Worm (Caenorhabditis elegans) whole organism, midembryonic: ENCODE measurements around the gene F26G1.2.

Source experiments
- T22C8.4 ChIP-seq: fragments of 200-800 bp; sonication (Bioruptor generic); IDR thresholded peaks from 2 replicates; pipeline ENCODE4 v1.3.6; 2022; ENCODE audit warnings: missing genetic modification characterization, missing compliant biosample characterization
- cog-1 ChIP-seq: sonication (generic microtip); optimal IDR thresholded peaks from 2 replicates; lab custom pipeline; 2016; ENCODE audit warnings: missing genetic modification characterization, missing compliant biosample characterization
- flt-1 ChIP-seq: fragments of 200-800 bp; sonication (Bioruptor generic); IDR thresholded peaks from 2 replicates; pipeline ENCODE4 v1.3.6; 2022; ENCODE audit warnings: missing genetic modification characterization, missing compliant biosample characterization
- klf-2 ChIP-seq: fragments of 200-800 bp; sonication (Bioruptor generic); conservative IDR thresholded peaks from 2 replicates; pipeline ENCODE4 v1.3.6; 2022; ENCODE audit warnings: missing genetic modification reagents, missing genetic modification characterization, missing compliant biosample characterization
- med-1 ChIP-seq: sonication (generic microtip); optimal IDR thresholded peaks from 2 replicates; lab custom pipeline; 2017; ENCODE audit warnings: missing genetic modification characterization, mild to moderate bottlenecking, missing compliant biosample characterization, antibody characterized with exemption, missing genetic modification reagents; ENCODE audit not compliant: insufficient read depth
- ref-1 ChIP-seq: fragments of 200-800 bp; sonication (Bioruptor generic); conservative IDR thresholded peaks from 2 replicates; pipeline ENCODE4 v1.3.6; 2022; ENCODE audit warnings: missing genetic modification reagents, missing genetic modification characterization, missing compliant biosample characterization
- tab-1 ChIP-seq: fragments of 200-800 bp; sonication (Bioruptor generic); IDR thresholded peaks from 2 replicates; pipeline ENCODE4 v1.3.6; 2022; ENCODE audit warnings: missing genetic modification characterization, missing compliant biosample characterization
- ztf-23 ChIP-seq: fragments of 200-800 bp; sonication (Bioruptor generic); IDR thresholded peaks from 2 replicates; pipeline ENCODE4 v1.3.6; 2022; ENCODE audit warnings: missing genetic modification reagents, missing genetic modification characterization, missing compliant biosample characterization
- ztf-29 ChIP-seq: fragments of 200-800 bp; sonication (Bioruptor generic); IDR thresholded peaks from 2 replicates; pipeline ENCODE4 v1.3.6; 2022; ENCODE audit warnings: missing genetic modification reagents, missing genetic modification characterization, missing compliant biosample characterization

Gene F26G1.2

DNA sequence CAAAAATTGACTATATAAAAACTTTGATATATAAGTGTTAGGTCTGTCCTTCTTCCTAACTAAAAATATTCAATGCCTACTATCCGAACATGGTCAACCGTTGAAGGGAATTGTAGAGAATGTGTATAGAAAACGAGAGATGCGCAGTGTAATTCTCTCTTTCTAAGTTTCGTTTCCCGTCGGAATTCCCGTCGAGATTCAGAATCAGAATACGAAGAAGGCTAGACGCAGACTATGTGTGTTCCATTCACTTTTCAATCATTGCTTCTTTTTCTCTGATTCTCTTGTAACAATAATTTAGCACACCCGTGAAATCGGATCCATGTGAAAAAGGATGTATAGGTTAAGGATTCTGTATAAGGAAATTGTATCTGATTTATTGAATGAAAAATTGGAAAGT lies 28.4 kb upstream of the F26G1.2 start:
- TF ChIP-seq T22C8.4 (no peak), ztf-23 (GFP tag; lab: Robert Waterston, UW) (no peak), cog-1 (no peak), med-1 (no peak), ref-1 (GFP tag; lab: Robert Waterston, UW) (no peak), tab-1 (GFP tag; lab: Robert Waterston, UW) (no peak), klf-2 (no peak), ztf-29 (GFP tag; lab: Robert Waterston, UW) (no peak), flt-1 (GFP tag; lab: Robert Waterston, UW) (no peak)

- TF ChIP-seq ztf-29 (GFP tag; lab: Robert Waterston, UW) (no peak), cog-1 (no peak), med-1 (no peak), flt-1 (GFP tag; lab: Robert Waterston, UW) (no peak)
Measured at ce11 chrII:4736585-4736984, 26.3 kb upstream of the F26G1.2 start.

ce11 chrII:4737348-4737747 lies 25.5 kb upstream of the F26G1.2 start, which contains the start of gene ctsa-1.1:
TSS of gene ctsa-1.1 (plus strand) at chrII:4737648.
- TF ChIP-seq flt-1 (GFP tag; lab: Robert Waterston, UW) (no peak), ref-1 (GFP tag; lab: Robert Waterston, UW) (no peak), tab-1 (GFP tag; lab: Robert Waterston, UW) (no peak), klf-2 (no peak), ztf-23 (GFP tag; lab: Robert Waterston, UW) (no peak)

DNA sequence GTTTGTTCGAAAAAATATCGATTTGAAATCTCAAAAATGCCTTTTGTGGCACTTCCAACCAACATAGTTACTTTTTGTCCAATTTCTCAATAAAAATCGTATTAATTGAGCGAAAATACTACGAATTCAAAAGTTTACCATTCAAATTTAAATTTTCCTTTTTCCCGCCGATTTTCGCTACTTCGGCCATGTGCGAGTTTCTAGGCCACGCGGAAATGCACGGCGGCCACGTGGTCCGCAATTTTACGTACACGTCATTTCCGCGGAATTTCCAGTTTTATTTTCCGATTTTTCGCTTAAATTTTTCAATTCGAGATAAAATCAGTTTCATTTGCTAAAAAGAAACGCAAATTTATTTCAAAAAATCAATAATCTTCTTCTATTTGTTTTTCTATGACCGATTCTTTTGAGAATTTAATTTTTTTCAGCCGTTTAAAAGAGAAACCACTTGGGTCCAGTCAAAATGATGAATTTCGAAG lies 22.9 kb upstream of the F26G1.2 start, which contains the start of gene eas-1:
eas-1 (plus strand) TSS at position 429 of the 479 bp plus-strand sequence.
- TF ChIP-seq ztf-23 (GFP tag; lab: Robert Waterston, UW) = no peak
- TF ChIP-seq tab-1 (GFP tag; lab: Robert Waterston, UW) = peak; percentile 21; the same call in 1 of the 2 replicates
- peak; percentile 68 for TF ChIP-seq flt-1 (GFP tag; lab: Robert Waterston, UW)
- no peak for TF ChIP-seq ref-1 (GFP tag; lab: Robert Waterston, UW)
- peak; percentile 62; the same call in 1 of the 2 replicates for TF ChIP-seq klf-2
- TF ChIP-seq T22C8.4 = no peak
- no peak for TF ChIP-seq ztf-29 (GFP tag; lab: Robert Waterston, UW)
- no peak for TF ChIP-seq med-1

- TF ChIP-seq T22C8.4 = no peak
- no peak for TF ChIP-seq flt-1 (GFP tag; lab: Robert Waterston, UW)
- no peak for TF ChIP-seq ztf-23 (GFP tag; lab: Robert Waterston, UW)
- no peak for TF ChIP-seq tab-1 (GFP tag; lab: Robert Waterston, UW)
- TF ChIP-seq ztf-29 (GFP tag; lab: Robert Waterston, UW) = no peak
- no peak for TF ChIP-seq cog-1
- no peak for TF ChIP-seq klf-2
- TF ChIP-seq med-1 = no peak
- no peak for TF ChIP-seq ref-1 (GFP tag; lab: Robert Waterston, UW)
Measured at ce11 chrII:4741527-4742187, 21.2 kb upstream of the F26G1.2 start, which contains the start of gene acs-11. TSS of gene acs-11 (plus strand) at chrII:4742137.

DNA sequence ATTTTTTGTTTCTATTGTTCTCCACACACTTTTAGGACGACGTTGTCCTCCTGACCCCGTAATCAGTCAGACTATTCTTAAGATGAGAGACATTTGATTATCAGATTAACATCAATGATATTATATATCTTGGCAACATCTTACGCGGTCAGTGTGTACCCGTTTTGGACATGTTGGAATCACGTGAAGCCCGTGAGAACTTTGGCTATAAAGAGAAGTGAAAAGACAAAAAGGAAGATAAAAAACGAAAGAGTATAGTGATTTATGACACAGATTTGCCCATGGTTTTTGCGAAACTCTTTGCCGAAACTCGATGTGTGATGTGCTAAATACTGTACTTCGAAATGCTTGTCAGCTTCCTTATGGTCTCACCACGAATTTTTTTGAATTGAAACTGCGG lies 17.6 kb upstream of the F26G1.2 start:
- TF ChIP-seq ref-1 (GFP tag; lab: Robert Waterston, UW) = no peak
- no peak for TF ChIP-seq T22C8.4
- no peak for TF ChIP-seq klf-2
- TF ChIP-seq med-1 = no peak
- no peak for TF ChIP-seq tab-1 (GFP tag; lab: Robert Waterston, UW)
- no peak for TF ChIP-seq ztf-29 (GFP tag; lab: Robert Waterston, UW)
- TF ChIP-seq cog-1 = no peak
- TF ChIP-seq flt-1 (GFP tag; lab: Robert Waterston, UW) = no peak
- TF ChIP-seq ztf-23 (GFP tag; lab: Robert Waterston, UW) = no peak

DNA sequence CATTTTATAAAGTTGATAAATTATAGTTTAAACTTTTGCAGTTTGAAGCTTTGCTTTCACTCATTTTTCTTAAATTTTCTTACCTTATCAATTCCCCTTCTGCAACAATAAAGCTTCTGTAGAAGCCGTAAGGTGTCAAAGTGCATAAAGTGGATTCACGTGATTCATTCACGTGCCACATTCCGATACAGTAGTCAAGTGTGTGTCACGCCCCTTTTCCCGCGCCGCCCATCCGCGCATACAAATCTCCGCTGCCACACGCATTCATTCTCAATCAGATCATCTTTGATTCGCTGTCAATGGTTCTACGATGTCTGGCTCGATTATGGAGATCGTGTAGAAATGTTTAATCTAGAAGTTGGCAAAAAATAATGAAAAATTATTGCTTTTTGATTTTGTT lies 15.8 kb upstream of the F26G1.2 start:
- TF ChIP-seq ztf-23 (GFP tag; lab: Robert Waterston, UW) = no peak
- TF ChIP-seq klf-2 = no peak

- TF ChIP-seq klf-2 (no peak), cog-1 (no peak), med-1 (no peak), ref-1 (GFP tag; lab: Robert Waterston, UW) (no peak), ztf-23 (GFP tag; lab: Robert Waterston, UW) (no peak), tab-1 (GFP tag; lab: Robert Waterston, UW) (no peak), ztf-29 (GFP tag; lab: Robert Waterston, UW) (no peak)
Measured at ce11 chrII:4747697-4748096, 15.2 kb upstream of the F26G1.2 start.

DNA sequence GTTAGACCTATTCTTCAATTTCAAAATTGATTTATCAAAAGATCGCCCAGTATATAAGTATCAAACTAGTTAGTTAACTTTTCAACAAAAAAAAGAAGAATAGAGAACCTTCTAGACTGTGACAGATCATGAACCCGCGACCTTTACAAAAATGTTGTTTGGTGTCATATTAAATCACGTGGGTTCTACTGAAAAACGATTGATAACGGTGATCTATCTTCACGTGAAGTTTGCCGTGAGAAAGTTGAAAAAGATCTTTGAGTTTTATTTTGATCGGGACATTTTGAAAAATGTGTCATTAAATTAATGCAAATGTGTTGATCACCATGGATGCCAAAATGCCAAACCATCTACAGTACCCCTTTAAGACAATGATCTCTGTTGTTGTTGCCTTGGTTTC lies 14.5 kb upstream of the F26G1.2 start:
- TF ChIP-seq cog-1 (no peak), med-1 (no peak), T22C8.4 (no peak), ref-1 (GFP tag; lab: Robert Waterston, UW) (no peak), ztf-29 (GFP tag; lab: Robert Waterston, UW) (no peak), tab-1 (GFP tag; lab: Robert Waterston, UW) (no peak)

DNA sequence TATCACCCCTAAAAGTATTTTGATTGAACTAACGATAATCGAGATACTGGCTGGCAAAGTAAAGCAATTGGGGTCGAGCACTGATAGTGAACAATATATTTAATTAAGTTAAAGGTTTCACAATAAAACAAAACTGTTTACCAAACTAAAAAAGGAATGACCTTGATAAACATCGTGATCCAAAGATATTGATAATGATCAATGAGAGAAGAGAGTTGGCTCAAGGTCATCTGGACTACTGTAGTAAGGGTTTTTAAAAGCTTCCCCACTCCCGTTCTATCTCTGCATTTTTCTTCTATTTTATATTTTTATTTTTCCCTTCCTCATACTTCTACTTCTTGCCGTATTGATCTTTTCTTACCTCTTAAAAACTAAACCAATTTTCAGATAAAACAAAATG lies 13.3 kb upstream of the F26G1.2 start, which contains the start of gene F41C3.2:
F41C3.2 (plus strand) TSS at position 388 of the 400 bp plus-strand sequence.
- TF ChIP-seq ztf-23 (GFP tag; lab: Robert Waterston, UW) (no peak), tab-1 (GFP tag; lab: Robert Waterston, UW) (no peak), klf-2 (no peak), ref-1 (GFP tag; lab: Robert Waterston, UW) (no peak), cog-1 (no peak), T22C8.4 (no peak), ztf-29 (GFP tag; lab: Robert Waterston, UW) (no peak), flt-1 (GFP tag; lab: Robert Waterston, UW) (no peak), med-1 (no peak)
